Worm (Caenorhabditis elegans) whole organism, L2 larva: ENCODE measurements around the gene B0563.7.

Experiments
- R02D3.7 ChIP-seq: fragments of 150-350 bp; optimal IDR thresholded peaks from 2 replicates; lab custom pipeline; 2014; ENCODE audit warnings: missing biosample characterization, missing genetic modification characterization
- ceh-16 ChIP-seq: fragments of 150-350 bp; optimal IDR thresholded peaks from 2 replicates; lab custom pipeline; 2014; ENCODE audit warnings: missing biosample characterization, missing genetic modification characterization
- elt-3 ChIP-seq: sonication (generic microtip); optimal IDR thresholded peaks from 2 replicates; lab custom pipeline; 2017; ENCODE audit warnings: missing biosample characterization, missing genetic modification characterization
- lin-11 ChIP-seq: fragments of 150-350 bp; sonication (generic microtip); optimal IDR thresholded peaks from 2 replicates; lab custom pipeline; 2014; ENCODE audit warnings: missing biosample characterization, missing genetic modification characterization, inconsistent platforms, mixed read lengths
- snpc-4 ChIP-seq: fragments of 150-350 bp; optimal IDR thresholded peaks from 2 replicates; lab custom pipeline; 2014; ENCODE audit warnings: missing biosample characterization, missing genetic modification characterization

- TF ChIP-seq R02D3.7 (tag; lab: Kevin White, UChicago): no peak
- TF ChIP-seq lin-11: no peak
- no peak for TF ChIP-seq snpc-4 (tag; lab: Kevin White, UChicago)
- TF ChIP-seq ceh-16 (tag; lab: Kevin White, UChicago): no peak
- TF ChIP-seq elt-3 (tag; lab: Kevin White, UChicago): no peak
Observed at ce11 chrX:9180823-9181222, 26.7 kb upstream of the B0563.7 start, which contains the start of gene Y81B9A.4.
